Fruit fly (Drosophila melanogaster) Kc167 (cell line): ENCODE measurements around the gene CG32633.

Source experiments
- Myc ChIP-seq: fragments of >200 bp; optimal IDR thresholded peaks from 2 replicates; lab custom pipeline; 2017; ENCODE audit warnings: missing external identifiers
- h ChIP-seq: fragments of >200 bp; optimal IDR thresholded peaks from 3 replicates; lab custom pipeline; 2018; ENCODE audit warnings: missing external identifiers
- psq ChIP-seq: fragments of >200 bp; optimal IDR thresholded peaks from 2 replicates; lab custom pipeline; 2017; ENCODE audit warnings: missing external identifiers
- ttk ChIP-seq: sonication (Bioruptor generic); optimal IDR thresholded peaks from 2 replicates; lab custom pipeline; 2017; ENCODE audit warnings: missing external identifiers

DNA sequence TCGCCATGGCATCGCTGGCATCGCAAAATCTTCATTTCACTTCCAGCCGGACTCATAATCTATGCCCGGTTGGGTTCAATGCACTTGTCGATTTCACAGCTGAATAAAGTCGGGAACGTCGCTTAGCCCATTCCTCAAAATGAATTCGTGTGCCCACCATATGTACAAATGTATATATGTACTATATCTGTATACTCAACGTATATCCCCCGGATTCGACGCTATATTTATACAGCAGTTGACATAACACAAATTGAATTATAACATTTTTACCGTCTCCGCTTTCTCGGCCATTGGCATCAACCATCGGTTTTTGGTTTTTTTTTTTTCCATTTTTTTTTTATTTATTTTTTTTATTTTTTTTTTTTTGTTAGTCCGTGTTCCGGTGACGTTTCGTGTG, 8.8 kb downstream of the CG32633 start:
- no peak for TF ChIP-seq h (lab: Kevin White, UChicago)
- no peak for TF ChIP-seq psq
- no peak for TF ChIP-seq Myc (lab: Kevin White, UChicago)
- TF ChIP-seq ttk (lab: Kevin White, UChicago) = no peak
